Worm (Caenorhabditis elegans) whole organism, L4 larva: ENCODE results near the gene hsp-12.3.

ENCODE experiments used
- aha-1 ChIP-seq: fragments of 150-350 bp; peaks from one replicate; lab custom pipeline; 2014; ENCODE audit warnings: missing biosample characterization, missing genetic modification characterization
- ama-1 ChIP-seq: fragments of 150-350 bp; optimal IDR thresholded peaks from 2 replicates; lab custom pipeline; 2014; ENCODE audit warnings: inconsistent platforms, mixed read lengths
- ces-1 ChIP-seq: fragments of 150-350 bp; sonication (generic microtip); optimal IDR thresholded peaks from 4 replicates; lab custom pipeline; 2014; ENCODE audit warnings: missing biosample characterization, missing genetic modification reagents, missing genetic modification characterization
- dmd-6 ChIP-seq: fragments of 200-800 bp; sonication (Bioruptor generic); IDR thresholded peaks from 2 replicates; pipeline ENCODE4 v1.3.6; 2022; ENCODE audit warnings: missing genetic modification reagents, missing genetic modification characterization, missing compliant biosample characterization
- dve-1 ChIP-seq: sonication (generic microtip); optimal IDR thresholded peaks from 2 replicates; lab custom pipeline; 2017; ENCODE audit warnings: antibody characterized with exemption, mild to moderate bottlenecking, missing genetic modification characterization, missing compliant biosample characterization; ENCODE audit not compliant: insufficient read depth
- lin-13 ChIP-seq: fragments of 150-350 bp; optimal IDR thresholded peaks from 2 replicates; lab custom pipeline; 2014; ENCODE audit warnings: missing biosample characterization, missing genetic modification reagents, missing genetic modification characterization
- madf-5 ChIP-seq, 2 experiments: fragments of 200-800 bp; sonication (Bioruptor generic); IDR thresholded peaks; 2 replicates each; pipeline ENCODE4 v1.3.6; 2022; ENCODE audit warnings: missing compliant biosample characterization in 2 of 2, missing genetic modification characterization in 2 of 2
- nhr-10 ChIP-seq: fragments of 150-350 bp; optimal IDR thresholded peaks from 2 replicates; lab custom pipeline; 2014; ENCODE audit warnings: missing biosample characterization, missing genetic modification characterization
- set-16 ChIP-seq: fragments of 200-800 bp; sonication (Bioruptor generic); IDR thresholded peaks from 2 replicates; pipeline ENCODE4 v1.3.6; 2022; ENCODE audit warnings: missing genetic modification reagents, missing genetic modification characterization, missing compliant biosample characterization
- unc-39 ChIP-seq: sonication (generic microtip); optimal IDR thresholded peaks from 2 replicates; lab custom pipeline; 2017; ENCODE audit warnings: missing biosample characterization, missing genetic modification characterization
- ztf-11 ChIP-seq: fragments of 150-350 bp; optimal IDR thresholded peaks from 2 replicates; lab custom pipeline; 2014; ENCODE audit warnings: missing biosample characterization, missing genetic modification characterization

DNA sequence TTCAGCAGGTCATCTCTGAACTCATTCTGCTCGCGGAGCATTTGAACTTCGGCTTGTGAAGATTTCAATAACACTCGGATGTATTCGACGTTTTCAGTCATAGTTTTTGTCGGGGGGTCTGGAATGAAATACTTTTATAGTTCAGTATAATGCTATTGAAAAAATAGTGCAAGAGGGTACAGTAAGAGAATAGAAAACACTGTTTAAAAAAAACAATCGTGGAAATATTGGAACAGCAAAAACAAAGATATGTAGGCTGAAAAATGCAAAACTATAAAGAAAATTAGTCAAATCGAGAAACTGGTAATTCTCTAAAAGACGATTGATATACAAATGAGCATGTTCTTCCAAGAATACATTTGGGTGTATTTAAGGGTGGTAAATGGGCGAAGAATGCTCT, 37.3 kb downstream of the hsp-12.3 start, which contains the start of gene F56D5.5:
- TF ChIP-seq unc-39, result no peak
- no peak for TF ChIP-seq dve-1 (tag; lab: Kevin White, UChicago)
- TF ChIP-seq madf-5 (GFP tag; IDR thresholded peaks at IDR 0.05; lab: Robert Waterston, UW), result no peak
- no peak for TF ChIP-seq lin-13 (GFP tag; lab: Kevin White, UChicago)
- TF ChIP-seq aha-1 (tag; lab: Kevin White, UChicago), result no peak
- no peak for TF ChIP-seq nhr-10
- no peak for TF ChIP-seq ztf-11
- no peak for TF ChIP-seq ces-1 (GFP tag; lab: Kevin White, UChicago)
- TF ChIP-seq dmd-6 (GFP tag; lab: Robert Waterston, UW), result no peak
- TF ChIP-seq set-16 (GFP tag; lab: Robert Waterston, UW), result no peak
- TF ChIP-seq ama-1 (lab: Kevin White, UChicago), result no peak
